Worm (Caenorhabditis elegans): ENCODE measurements around the gene str-188.

ce11 chrV:9713532-9713931 is 3.0 kb upstream of the str-188 start, which contains the start of gene F40F9.10:
- TF ChIP-seq W03F9.2 (tag; optimal IDR thresholded peaks at IDR 0.05) (no peak), dao-5 (tag; optimal IDR thresholded peaks at IDR 0.05) (no peak), him-1 (tag; optimal IDR thresholded peaks at IDR 0.05) (no peak)
